Fruit fly (Drosophila melanogaster) Kc167 (cell line): ENCODE results near the gene CG12075.

Experiments
- Myc ChIP-seq: fragments of >200 bp; optimal IDR thresholded peaks from 2 replicates; lab custom pipeline; 2017; ENCODE audit warnings: missing external identifiers
- Sin3A ChIP-seq: fragments of >200 bp; optimal IDR thresholded peaks from 2 replicates; lab custom pipeline; 2018; ENCODE audit warnings: missing external identifiers
- h ChIP-seq: fragments of >200 bp; optimal IDR thresholded peaks from 3 replicates; lab custom pipeline; 2018; ENCODE audit warnings: missing external identifiers
- insv ChIP-seq: fragments of >200 bp; optimal IDR thresholded peaks from 3 replicates; lab custom pipeline; 2018; ENCODE audit warnings: missing external identifiers
- psq ChIP-seq: fragments of >200 bp; optimal IDR thresholded peaks from 2 replicates; lab custom pipeline; 2017; ENCODE audit warnings: missing external identifiers
- ttk ChIP-seq: sonication (Bioruptor generic); optimal IDR thresholded peaks from 2 replicates; lab custom pipeline; 2017; ENCODE audit warnings: missing external identifiers

CG12075 gene

DNA sequence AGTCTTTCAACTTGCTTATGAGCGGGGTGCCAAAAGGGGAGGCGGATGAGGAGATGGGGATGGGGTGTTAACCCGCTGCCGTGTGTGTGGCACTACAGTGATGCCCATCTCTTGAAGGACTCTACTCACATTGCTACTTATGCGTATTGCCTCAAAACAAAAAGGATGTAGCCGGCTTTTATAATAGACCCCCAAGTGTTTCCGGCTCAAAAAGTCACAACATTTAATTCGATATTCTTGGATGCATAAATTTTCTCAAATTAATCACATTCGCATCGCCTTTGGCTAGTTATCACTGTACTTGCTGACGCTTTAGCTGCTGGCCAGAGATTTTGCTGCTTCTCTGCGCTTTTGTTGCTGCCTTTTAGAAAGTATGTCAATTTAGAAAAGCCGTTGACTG lies 52.9 kb downstream of the CG12075 start:
- TF ChIP-seq insv (lab: Kevin White, UChicago) = no peak
- TF ChIP-seq psq (lab: Kevin White, UChicago) = no peak
- no peak for TF ChIP-seq ttk
- no peak for TF ChIP-seq Myc (lab: Kevin White, UChicago)
- TF ChIP-seq Sin3A (lab: Kevin White, UChicago) = no peak
- TF ChIP-seq h (lab: Kevin White, UChicago) = no peak

DNA sequence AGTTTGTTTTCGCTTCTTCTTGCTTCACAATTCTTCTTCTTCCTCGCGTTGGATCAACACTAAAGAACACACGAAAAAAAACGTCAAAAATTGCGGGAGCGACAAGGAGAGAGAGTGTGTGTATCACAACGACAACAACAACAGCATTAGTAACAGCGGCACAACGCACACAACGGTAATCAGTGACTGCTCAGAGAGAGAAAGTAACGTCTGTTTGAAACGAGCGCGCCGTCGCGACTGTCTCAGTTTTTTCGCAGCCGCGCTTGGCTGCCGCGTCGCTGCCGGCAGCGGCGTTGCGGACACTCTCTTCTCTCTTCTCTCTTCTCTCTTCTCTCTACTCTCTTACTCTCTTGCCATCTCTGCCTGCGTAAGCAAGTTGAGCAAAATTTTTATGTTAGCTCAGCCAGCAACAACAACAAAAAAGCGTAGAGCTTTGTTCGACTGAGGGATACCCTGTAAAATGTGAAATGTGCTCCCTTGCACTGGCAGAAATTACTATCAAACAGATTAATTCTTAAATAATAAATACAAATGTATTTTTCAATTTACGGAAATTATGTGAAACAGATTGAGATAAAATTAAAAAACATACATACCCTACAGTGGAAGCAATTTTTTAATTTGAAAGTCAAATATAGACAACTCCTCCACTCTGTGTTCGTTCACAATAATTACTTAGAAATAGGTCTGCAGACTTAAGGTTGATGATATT lies 53.6 kb downstream of the CG12075 start:
- TF ChIP-seq Myc (lab: Kevin White, UChicago) (no peak), h (lab: Kevin White, UChicago) (no peak), insv (lab: Kevin White, UChicago) (no peak), ttk (no peak), psq (lab: Kevin White, UChicago) (no peak), Sin3A (lab: Kevin White, UChicago) (no peak)

DNA sequence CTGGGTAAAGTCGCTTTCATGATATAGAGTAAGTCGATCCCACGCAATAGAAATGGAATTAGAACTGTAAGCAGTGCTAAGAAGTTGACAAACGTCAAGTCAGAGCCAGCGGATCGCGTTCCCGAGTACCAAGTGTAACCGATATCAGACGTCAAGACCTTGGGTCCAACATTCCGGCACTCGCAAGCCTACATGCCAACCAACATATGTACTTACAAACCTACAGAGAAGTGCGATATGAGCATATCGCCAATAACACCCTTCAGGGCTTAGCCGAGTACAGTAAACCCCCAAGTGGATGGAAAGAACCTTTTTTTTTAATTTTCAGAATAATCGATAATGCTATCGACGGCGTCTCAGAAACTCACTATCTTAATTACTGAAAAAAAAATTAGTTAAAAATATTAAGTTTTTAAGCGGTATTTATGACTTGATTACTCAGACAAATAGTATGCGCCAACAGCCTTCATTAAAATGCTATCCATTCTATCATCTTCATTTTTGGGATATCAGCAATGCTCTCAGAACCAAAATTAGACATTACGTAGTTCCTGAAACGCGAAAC lies 54.4 kb downstream of the CG12075 start:
- TF ChIP-seq Sin3A (lab: Kevin White, UChicago) = no peak

DNA sequence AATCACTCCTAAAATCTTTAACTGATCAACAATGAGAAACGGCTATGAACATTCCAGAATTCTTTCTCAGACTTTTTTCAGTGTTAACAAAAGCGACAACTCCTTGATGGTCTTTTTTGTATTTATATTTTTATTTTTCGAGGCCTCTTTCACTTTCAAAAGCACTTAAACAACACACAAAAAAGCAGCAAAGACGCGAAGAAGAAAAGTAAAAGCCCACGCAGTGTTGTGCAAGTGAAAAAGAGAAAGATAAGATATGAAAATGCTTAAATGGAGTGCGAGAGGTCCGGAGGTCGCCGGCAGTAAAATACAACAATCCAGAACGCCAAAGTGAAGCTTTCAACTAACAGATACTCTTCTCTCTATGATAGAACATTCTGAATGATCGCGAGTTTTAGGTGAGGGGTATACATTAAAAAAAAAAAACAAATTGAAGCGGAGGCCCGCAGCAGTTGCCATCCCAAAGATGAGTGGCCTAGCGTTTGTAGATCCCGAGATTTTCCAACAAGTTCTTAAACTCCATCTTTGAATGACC lies 55.3 kb downstream of the CG12075 start:
- TF ChIP-seq Myc (lab: Kevin White, UChicago) = no peak
- no peak for TF ChIP-seq ttk
- no peak for TF ChIP-seq h (lab: Kevin White, UChicago)

DNA sequence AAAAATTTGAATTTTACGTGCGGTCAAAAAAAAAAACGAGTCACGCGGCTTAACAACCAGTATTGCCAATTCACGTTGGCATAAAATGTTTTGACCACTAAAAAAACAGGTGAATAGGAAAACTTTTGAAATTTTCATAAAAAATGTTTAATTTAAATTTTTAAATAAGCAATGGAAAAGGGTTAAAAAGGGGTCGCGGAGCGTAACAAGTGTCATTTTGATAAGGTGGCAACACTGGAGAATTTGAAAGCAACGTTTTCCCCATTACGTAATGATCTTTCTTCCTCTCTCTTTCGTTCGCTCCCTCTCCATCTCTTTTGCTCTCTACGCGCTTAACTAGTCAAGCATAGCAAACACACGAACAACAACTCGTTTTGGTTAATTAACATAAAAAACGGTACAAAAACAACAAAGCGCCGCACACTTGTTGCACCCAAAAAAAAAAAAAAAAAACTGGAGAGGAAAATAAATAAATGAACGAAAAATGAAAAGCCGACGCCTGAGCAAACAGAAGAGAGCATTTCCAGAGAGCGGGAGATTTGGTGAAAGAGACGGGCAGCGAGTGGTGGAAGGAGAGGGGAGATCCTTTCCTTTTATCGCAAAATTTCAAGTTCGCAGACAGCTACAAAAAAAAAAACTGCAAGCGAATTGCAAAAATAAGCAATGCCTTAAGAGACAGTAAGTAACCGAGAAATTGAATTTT lies 56.3 kb downstream of the CG12075 start:
- no peak for TF ChIP-seq Sin3A (lab: Kevin White, UChicago)
- TF ChIP-seq Myc (lab: Kevin White, UChicago) = no peak

DNA sequence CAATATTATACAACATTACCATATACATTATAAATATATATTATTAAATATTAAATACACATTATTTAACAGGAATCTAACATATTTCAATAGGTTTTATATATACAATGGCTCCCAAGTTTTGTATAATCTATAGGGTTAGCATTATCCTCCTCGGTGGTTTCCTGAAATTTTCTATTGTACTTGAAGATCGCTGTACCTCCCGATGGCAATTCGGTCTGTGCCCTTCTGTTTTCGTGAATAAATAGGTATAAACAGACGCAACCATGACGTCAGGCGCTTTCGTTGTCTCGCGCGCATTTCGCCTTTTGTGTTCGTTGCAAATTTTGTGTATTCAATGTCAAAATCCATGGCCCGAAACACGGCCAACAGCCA lies 56.9 kb downstream of the CG12075 start:
- TF ChIP-seq ttk (no peak), psq (lab: Kevin White, UChicago) (no peak), insv (lab: Kevin White, UChicago) (no peak), h (lab: Kevin White, UChicago) (no peak), Sin3A (lab: Kevin White, UChicago) (no peak), Myc (lab: Kevin White, UChicago) (no peak)

DNA sequence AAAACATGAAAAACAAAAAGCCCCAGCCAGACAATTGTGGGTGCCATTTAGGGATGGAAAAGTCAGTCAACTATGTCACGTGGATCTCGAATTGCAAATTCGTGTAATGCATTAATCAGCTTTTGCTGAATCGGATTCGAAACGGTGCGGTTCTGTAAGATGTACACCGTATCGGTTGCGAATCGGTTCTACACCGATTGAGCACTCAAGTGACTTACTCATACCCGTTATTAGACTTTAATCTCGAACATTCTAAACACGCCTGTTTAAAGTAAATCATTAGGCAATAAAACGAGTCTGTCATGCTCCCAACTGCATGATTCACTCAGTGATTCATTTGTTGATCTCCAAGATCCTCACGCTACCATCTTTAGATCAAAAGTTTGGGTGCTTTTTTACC lies 57.3 kb downstream of the CG12075 start:
- no peak for TF ChIP-seq insv (lab: Kevin White, UChicago)
- no peak for TF ChIP-seq Sin3A (lab: Kevin White, UChicago)
- TF ChIP-seq psq (lab: Kevin White, UChicago) = no peak
- no peak for TF ChIP-seq Myc (lab: Kevin White, UChicago)
- TF ChIP-seq ttk = no peak
- no peak for TF ChIP-seq h (lab: Kevin White, UChicago)

DNA sequence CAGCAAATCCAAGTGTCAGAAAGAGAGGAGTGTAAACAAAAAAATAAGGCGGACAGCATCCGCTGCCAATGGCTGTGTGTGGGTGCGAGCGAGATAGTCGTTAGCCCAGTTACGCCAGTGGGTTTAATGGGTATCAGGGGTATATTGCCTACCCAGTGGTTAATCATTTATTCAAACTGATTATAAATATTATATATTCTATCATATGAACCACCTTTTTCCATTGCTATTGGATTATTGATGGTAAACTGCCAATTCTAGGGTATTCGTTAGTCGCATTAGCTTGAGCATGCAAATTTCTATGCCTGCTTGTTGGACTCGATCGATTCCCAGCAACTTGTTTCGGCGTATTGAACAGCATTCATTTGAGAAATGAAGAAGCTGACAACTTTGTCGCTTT lies 58.0 kb downstream of the CG12075 start:
- TF ChIP-seq Myc (lab: Kevin White, UChicago) = no peak
- no peak for TF ChIP-seq insv (lab: Kevin White, UChicago)
- TF ChIP-seq Sin3A (lab: Kevin White, UChicago) = no peak
- TF ChIP-seq h (lab: Kevin White, UChicago) = no peak

DNA sequence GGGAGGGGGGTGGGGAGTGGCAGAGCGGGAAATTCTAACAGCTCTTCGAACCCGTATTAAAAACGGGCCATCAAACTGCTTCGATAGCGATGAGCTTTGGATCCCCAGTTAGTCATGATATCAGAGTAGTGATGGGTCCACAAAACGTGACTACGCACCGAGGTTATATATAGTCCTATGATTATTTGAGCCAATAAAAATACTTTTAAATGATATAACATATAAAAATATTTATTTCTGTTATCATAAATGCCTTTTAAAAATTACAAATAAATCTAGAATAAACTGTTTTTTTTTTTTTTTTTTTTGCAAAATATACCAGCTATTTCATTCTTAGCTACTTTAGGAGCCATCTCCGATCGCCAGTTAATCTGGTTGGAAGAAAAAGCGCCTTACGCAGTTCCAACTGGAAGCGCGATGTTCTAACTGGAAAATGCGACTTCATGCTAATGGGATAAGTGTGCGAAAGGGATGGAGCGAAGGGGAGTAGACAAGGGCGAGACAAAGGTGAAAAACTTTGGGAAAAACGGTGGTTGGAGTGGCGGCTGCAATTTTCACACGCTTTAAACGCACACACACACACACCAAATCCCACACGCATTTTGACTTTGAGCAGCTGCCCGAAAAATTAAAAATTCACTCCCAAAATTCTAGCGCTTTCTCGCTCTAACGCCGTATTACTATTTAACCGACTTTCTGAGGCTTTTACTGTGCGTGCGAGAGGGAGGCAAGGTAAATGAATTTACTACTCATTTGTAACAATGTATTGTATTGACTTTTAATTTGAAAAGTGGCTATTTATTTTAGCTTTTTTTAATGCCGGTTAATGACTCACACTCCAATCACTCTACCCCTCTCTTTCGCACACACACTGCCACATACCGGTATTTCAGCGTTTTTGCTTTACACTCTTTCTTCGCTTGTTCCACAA lies 59.0 kb downstream of the CG12075 start:
- TF ChIP-seq insv (lab: Kevin White, UChicago) (no peak), ttk (no peak), h (lab: Kevin White, UChicago) (no peak), psq (lab: Kevin White, UChicago) (no peak), Sin3A (lab: Kevin White, UChicago) (no peak), Myc (lab: Kevin White, UChicago) (no peak)

DNA sequence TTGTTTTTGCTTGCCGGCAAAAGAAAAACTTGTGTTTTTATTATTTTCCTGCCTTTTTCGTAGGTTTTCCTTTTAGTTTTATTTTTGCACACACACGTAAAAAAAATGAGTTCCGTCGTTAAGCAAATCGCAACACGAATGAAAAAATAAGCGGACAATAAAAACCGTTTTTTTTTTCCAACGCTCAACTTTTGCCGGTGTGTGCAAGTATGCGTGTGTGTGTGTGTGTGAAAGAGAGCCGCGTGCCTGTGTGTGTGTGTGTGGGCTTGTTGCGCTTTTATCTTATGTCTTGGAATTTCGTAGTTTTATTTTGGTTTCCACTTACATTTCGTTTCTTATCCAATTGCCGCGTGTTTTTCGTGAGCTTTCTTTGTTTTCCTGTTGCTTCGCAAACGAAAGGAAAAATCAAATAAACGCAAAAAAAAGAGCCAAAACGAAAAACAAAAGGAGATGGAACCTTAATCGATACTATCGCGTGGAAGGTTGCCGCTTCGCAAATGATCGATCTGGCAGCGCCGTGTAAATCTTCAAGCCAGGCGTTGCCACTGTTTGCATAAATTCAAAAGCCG lies 59.8 kb downstream of the CG12075 start, which contains the start of gene Moe:
Moe (minus strand) TSS at position 474 of the 569 bp plus-strand sequence.
- TF ChIP-seq insv (lab: Kevin White, UChicago) (no peak), h (lab: Kevin White, UChicago) (no peak), ttk (no peak), psq (lab: Kevin White, UChicago) (no peak), Sin3A (lab: Kevin White, UChicago) (no peak), Myc (lab: Kevin White, UChicago) (no peak)

DNA sequence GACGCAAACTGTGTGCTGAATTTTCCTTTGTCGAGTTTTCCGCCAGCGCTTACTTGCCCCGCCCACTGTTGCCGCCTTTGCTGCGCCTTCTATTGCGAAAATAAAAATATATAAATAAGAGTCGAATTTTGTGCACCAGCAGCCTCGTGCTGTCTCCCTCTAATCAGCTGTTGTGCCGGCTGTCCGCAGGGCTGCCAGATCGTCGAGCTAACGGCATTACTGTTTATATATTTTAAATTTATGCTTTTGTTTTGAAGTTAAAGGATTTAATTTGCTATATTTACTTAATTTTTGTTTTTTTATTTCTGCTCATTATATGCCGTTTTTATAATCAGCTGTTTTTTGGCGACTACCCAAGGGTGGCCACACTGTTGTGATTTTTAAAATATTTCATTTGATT lies 62.0 kb downstream of the CG12075 start, which contains the start of gene Uros1:
Uros1 (minus strand) TSS at position 171 of the 400 bp plus-strand sequence.
- TF ChIP-seq ttk (no peak), Sin3A (lab: Kevin White, UChicago) (no peak), h (lab: Kevin White, UChicago) (no peak), insv (lab: Kevin White, UChicago) (no peak), Myc (lab: Kevin White, UChicago) (no peak), psq (lab: Kevin White, UChicago) (no peak)
